Fruit fly (Drosophila melanogaster) whole organism, prepupa: ENCODE data around the gene RabGGTa.
A peak's percentile ranks its signal among the peaks of the same experiment; 100 is the strongest.

Experiments used
- Blimp-1 ChIP-seq: fragments of 200-800 bp; sonication (Bioruptor generic); optimal IDR thresholded peaks from 3 replicates; lab custom pipeline; 2017; ENCODE audit warnings: missing biosample characterization, missing genetic modification characterization, mild to moderate bottlenecking, moderate library complexity, missing genetic modification reagents
- CG10631 ChIP-seq: fragments of 200-800 bp; sonication (Bioruptor generic); optimal IDR thresholded peaks from 2 replicates; lab custom pipeline; 2016; ENCODE audit warnings: missing biosample characterization, missing genetic modification characterization
- CG10669 ChIP-seq: fragments of 200-800 bp; sonication (Bioruptor generic); optimal IDR thresholded peaks from 3 replicates; lab custom pipeline; 2018; ENCODE audit warnings: missing biosample characterization, mild to moderate bottlenecking, missing genetic modification characterization, moderate library complexity
- CG11294 ChIP-seq: fragments of 200-800 bp; sonication (Bioruptor generic); IDR thresholded peaks from 2 replicates; pipeline ENCODE4 v1.3.6; 2022; ENCODE audit warnings: missing biosample characterization, missing genetic modification characterization
- CG1621 ChIP-seq: fragments of 200-800 bp; sonication (Bioruptor generic); optimal IDR thresholded peaks from 3 replicates; lab custom pipeline; 2018; ENCODE audit warnings: missing biosample characterization, mild to moderate bottlenecking, missing genetic modification characterization
- CG31627 ChIP-seq: fragments of 200-800 bp; sonication (Bioruptor generic); optimal IDR thresholded peaks from 3 replicates; lab custom pipeline; 2016; ENCODE audit warnings: missing biosample characterization, missing genetic modification characterization
- CG34406 ChIP-seq: fragments of 200-800 bp; sonication (Bioruptor generic); optimal IDR thresholded peaks from 3 replicates; lab custom pipeline; 2016; ENCODE audit warnings: missing biosample characterization, missing genetic modification characterization
- CG4318 ChIP-seq: fragments of 200-800 bp; sonication (Bioruptor generic); optimal IDR thresholded peaks from 3 replicates; lab custom pipeline; 2017; ENCODE audit warnings: missing biosample characterization, mild to moderate bottlenecking, missing genetic modification characterization
- CG6808 ChIP-seq: fragments of 200-800 bp; sonication (Bioruptor generic); optimal IDR thresholded peaks from 3 replicates; lab custom pipeline; 2017; ENCODE audit warnings: missing biosample characterization, missing genetic modification characterization, mild to moderate bottlenecking, moderate library complexity, missing genetic modification reagents
- CG6854 ChIP-seq: fragments of 200-800 bp; sonication (Bioruptor generic); optimal IDR thresholded peaks from 2 replicates; lab custom pipeline; 2017; ENCODE audit warnings: missing biosample characterization, mild to moderate bottlenecking, missing genetic modification characterization
- CG8119 ChIP-seq: fragments of 200-800 bp; sonication (Bioruptor generic); IDR thresholded peaks from 3 replicates; pipeline ENCODE4 v1.3.6; 2022; ENCODE audit warnings: missing biosample characterization, missing genetic modification characterization
- CG8632 ChIP-seq: fragments of 200-800 bp; sonication (Bioruptor generic); optimal IDR thresholded peaks from 3 replicates; lab custom pipeline; 2016; ENCODE audit warnings: missing biosample characterization, missing genetic modification characterization
- CG9139 ChIP-seq: fragments of 200-800 bp; sonication (Bioruptor generic); optimal IDR thresholded peaks from 3 replicates; lab custom pipeline; 2017; ENCODE audit warnings: missing biosample characterization, mild to moderate bottlenecking, missing genetic modification characterization
- Eip75B ChIP-seq: fragments of 200-800 bp; sonication (Bioruptor generic); optimal IDR thresholded peaks from 3 replicates; lab custom pipeline; 2016; ENCODE audit warnings: missing biosample characterization, missing genetic modification characterization
- Eip78C ChIP-seq: fragments of 200-800 bp; sonication (Bioruptor generic); peaks from one replicate; lab custom pipeline; 2016; ENCODE audit warnings: missing biosample characterization, missing genetic modification characterization
- Ets21C ChIP-seq: fragments of 200-800 bp; sonication (Bioruptor generic); optimal IDR thresholded peaks from 3 replicates; lab custom pipeline; 2016; ENCODE audit warnings: missing biosample characterization, missing genetic modification characterization
- Ets96B ChIP-seq: fragments of 200-800 bp; optimal IDR thresholded peaks from 2 replicates; lab custom pipeline; 2019; ENCODE audit warnings: missing biosample characterization, mild to moderate bottlenecking, missing genetic modification characterization, moderate library complexity
- Hr38 ChIP-seq: sonication (Bioruptor generic); optimal IDR thresholded peaks from 2 replicates; lab custom pipeline; 2016; ENCODE audit warnings: missing biosample characterization, missing genetic modification characterization
- Hr4 ChIP-seq: fragments of 200-800 bp; sonication (Bioruptor generic); optimal IDR thresholded peaks from 3 replicates; lab custom pipeline; 2016; ENCODE audit warnings: missing biosample characterization, missing genetic modification characterization
- Lpt ChIP-seq: fragments of 200-800 bp; sonication (Bioruptor generic); optimal IDR thresholded peaks from 3 replicates; lab custom pipeline; 2016; ENCODE audit warnings: missing biosample characterization, missing genetic modification characterization
- Met ChIP-seq: fragments of 200-800 bp; sonication (Bioruptor generic); optimal IDR thresholded peaks from 3 replicates; lab custom pipeline; 2016; ENCODE audit warnings: missing biosample characterization, missing genetic modification characterization
- Smox ChIP-seq: fragments of 200-800 bp; sonication (Bioruptor generic); optimal IDR thresholded peaks from 3 replicates; lab custom pipeline; 2016; ENCODE audit warnings: missing biosample characterization, missing genetic modification characterization
- Sox102F ChIP-seq: fragments of 200-800 bp; sonication (Bioruptor generic); optimal IDR thresholded peaks from 2 replicates; lab custom pipeline; 2016; ENCODE audit warnings: missing biosample characterization, mild to moderate bottlenecking, missing genetic modification characterization
- Sox14 ChIP-seq: fragments of 200-800 bp; sonication (Bioruptor generic); optimal IDR thresholded peaks from 3 replicates; lab custom pipeline; 2016; ENCODE audit warnings: missing biosample characterization, missing genetic modification characterization
- Sox15 ChIP-seq: fragments of 200-800 bp; sonication (Bioruptor generic); optimal IDR thresholded peaks from 3 replicates; lab custom pipeline; 2016; ENCODE audit warnings: missing biosample characterization, missing genetic modification characterization
- achi ChIP-seq: fragments of 200-800 bp; sonication (Bioruptor generic); optimal IDR thresholded peaks from 3 replicates; lab custom pipeline; 2016; ENCODE audit warnings: missing biosample characterization, missing genetic modification characterization
- acj6 ChIP-seq: fragments of 200-800 bp; sonication (Bioruptor generic); optimal IDR thresholded peaks from 3 replicates; lab custom pipeline; 2016; ENCODE audit warnings: missing biosample characterization, missing genetic modification characterization
- cyc ChIP-seq: fragments of 200-800 bp; sonication (Bioruptor generic); optimal IDR thresholded peaks from 3 replicates; lab custom pipeline; 2016; ENCODE audit warnings: missing biosample characterization, missing genetic modification characterization
- dac ChIP-seq: fragments of 200-800 bp; sonication (Bioruptor generic); optimal IDR thresholded peaks from 2 replicates; lab custom pipeline; 2017; ENCODE audit warnings: missing biosample characterization, mild to moderate bottlenecking, missing genetic modification characterization
- dsx ChIP-seq: fragments of 200-800 bp; optimal IDR thresholded peaks from 3 replicates; lab custom pipeline; 2019; ENCODE audit warnings: missing biosample characterization, mild to moderate bottlenecking, missing genetic modification characterization, moderate library complexity; ENCODE audit not compliant: poor library complexity, severe bottlenecking
- esn ChIP-seq: fragments of 200-800 bp; sonication (Bioruptor generic); optimal IDR thresholded peaks from 2 replicates; lab custom pipeline; 2016; ENCODE audit warnings: missing biosample characterization, mild to moderate bottlenecking, missing genetic modification characterization, moderate library complexity
- fd59A ChIP-seq: fragments of 200-800 bp; sonication (Bioruptor generic); optimal IDR thresholded peaks from 2 replicates; lab custom pipeline; 2017; ENCODE audit warnings: missing biosample characterization, mild to moderate bottlenecking, missing genetic modification characterization, missing genetic modification reagents
- fd85E ChIP-seq: fragments of 200-800 bp; sonication (Bioruptor generic); optimal IDR thresholded peaks from 3 replicates; lab custom pipeline; 2016; ENCODE audit warnings: missing biosample characterization, missing genetic modification characterization
- fkh ChIP-seq: fragments of 200-800 bp; sonication (Bioruptor generic); optimal IDR thresholded peaks from 3 replicates; lab custom pipeline; 2017; ENCODE audit warnings: missing biosample characterization, mild to moderate bottlenecking, missing genetic modification characterization, moderate library complexity
- lz ChIP-seq: fragments of 200-800 bp; sonication (Bioruptor generic); optimal IDR thresholded peaks from 3 replicates; lab custom pipeline; 2016; ENCODE audit warnings: missing biosample characterization, missing genetic modification characterization
- pdm3 ChIP-seq: fragments of 200-800 bp; sonication (Bioruptor generic); optimal IDR thresholded peaks from 3 replicates; lab custom pipeline; 2016; ENCODE audit warnings: missing biosample characterization, missing genetic modification characterization
- salr ChIP-seq, 2 experiments: fragments of 200-800 bp; sonication (Bioruptor generic); optimal IDR thresholded peaks; 3 replicates each; lab custom pipeline; 2016 to 2018; ENCODE audit warnings: missing biosample characterization in 2 of 2, missing genetic modification characterization in 2 of 2, mild to moderate bottlenecking in 1 of 2
- spab ChIP-seq: fragments of 200-800 bp; sonication (Bioruptor generic); optimal IDR thresholded peaks from 2 replicates; lab custom pipeline; 2017; ENCODE audit warnings: missing biosample characterization, mild to moderate bottlenecking, missing genetic modification characterization, missing genetic modification reagents
- svp ChIP-seq: fragments of 200-800 bp; sonication (Bioruptor generic); peaks from one replicate; lab custom pipeline; 2016; ENCODE audit warnings: missing biosample characterization, missing genetic modification characterization
- topi ChIP-seq: fragments of 200-800 bp; sonication (Bioruptor generic); optimal IDR thresholded peaks from 3 replicates; lab custom pipeline; 2016; ENCODE audit warnings: missing biosample characterization, missing genetic modification characterization
- vri ChIP-seq: fragments of 200-800 bp; sonication (Bioruptor generic); optimal IDR thresholded peaks from 3 replicates; lab custom pipeline; 2016; ENCODE audit warnings: missing biosample characterization, mild to moderate bottlenecking, missing genetic modification characterization

The RabGGTa gene

dm6 chr3R:5089514-5090259 lies 38.2 kb upstream of the RabGGTa start (continued):
- TF ChIP-seq esn (GFP tag; lab: Kevin White, UChicago) (peak; percentile 63), vri (GFP tag; lab: Kevin White, UChicago) (peak; percentile 81), fd59A (GFP tag; lab: Kevin White, UChicago) (peak; percentile 88), Ets21C (peak; percentile 19), pdm3 (GFP tag; lab: Kevin White, UChicago) (peak; percentile 64), CG10669 (GFP tag; lab: Kevin White, UChicago) (peak; percentile 88), CG1621 (peak; percentile 5), dsx (peak; percentile 74), CG11294 (GFP tag; lab: Robert Waterston, UW) (no peak), spab (GFP tag; lab: Kevin White, UChicago) (peak; percentile 88), Hr38 (GFP tag; lab: Kevin White, UChicago) (no peak), fkh (GFP tag; lab: Kevin White, UChicago) (no peak), Lpt (peak; percentile 23), fd85E (GFP tag; lab: Kevin White, UChicago) (no peak), Smox (GFP tag; lab: Kevin White, UChicago) (peak; percentile 52), Sox15 (peak; percentile 31), cyc (GFP tag; lab: Kevin White, UChicago) (peak; percentile 16), acj6 (GFP tag; lab: Kevin White, UChicago) (peak; percentile 71), achi (GFP tag; lab: Kevin White, UChicago) (peak; percentile 74), Hr4 (GFP tag; lab: Kevin White, UChicago) (peak; percentile 24), lz (GFP tag; lab: Kevin White, UChicago) (peak; percentile 42), CG31627 (peak; percentile 33)

- TF ChIP-seq CG34406 (GFP tag; lab: Kevin White, UChicago): no peak
- no peak for TF ChIP-seq esn (GFP tag; lab: Kevin White, UChicago)
- TF ChIP-seq CG9139 (GFP tag; lab: Kevin White, UChicago): no peak
- no peak for TF ChIP-seq fd59A (GFP tag; lab: Kevin White, UChicago)
- no peak for TF ChIP-seq Eip75B (GFP tag; lab: Kevin White, UChicago)
- peak; percentile 1 for TF ChIP-seq fkh (GFP tag; lab: Kevin White, UChicago)
Observed at dm6 chr3R:5090286-5090685, 37.6 kb upstream of the RabGGTa start.

dm6 chr3R:5094288-5094687 lies 33.6 kb upstream of the RabGGTa start:
- TF ChIP-seq dac (GFP tag; lab: Kevin White, UChicago) (no peak), svp (GFP tag; lab: Kevin White, UChicago) (peak; percentile 7)

dm6 chr3R:5095137-5095802 lies 32.6 kb upstream of the RabGGTa start:
- TF ChIP-seq Sox14 (peak; percentile 42), topi (GFP tag; lab: Kevin White, UChicago) (peak; percentile 61), Eip78C (GFP tag; lab: Kevin White, UChicago) (peak; percentile 84), Ets21C (peak; percentile 6), pdm3 (GFP tag; lab: Kevin White, UChicago) (peak; percentile 34), vri (GFP tag; lab: Kevin White, UChicago) (peak; percentile 12), Sox102F (no peak), Ets96B (tag; lab: Kevin White, UChicago) (peak; percentile 30), CG8632 (GFP tag; lab: Kevin White, UChicago) (peak; percentile 23), CG11294 (GFP tag; lab: Robert Waterston, UW) (no peak), Lpt (no peak), Hr38 (GFP tag; lab: Kevin White, UChicago) (no peak), dsx (no peak), svp (GFP tag; lab: Kevin White, UChicago) (peak; percentile 81), Met (GFP tag; lab: Kevin White, UChicago) (peak; percentile 55), salr (GFP tag; optimal IDR thresholded peaks at IDR 0.05; lab: Kevin White, UChicago) (no peak), CG6808 (GFP tag; lab: Kevin White, UChicago) (peak; percentile 48), CG6854 (GFP tag; lab: Kevin White, UChicago) (no peak), fd59A (GFP tag; lab: Kevin White, UChicago) (peak; percentile 19), CG8119 (GFP tag; lab: Robert Waterston, UW) (0 out of 3 replicates have a peak, but pooled peaks have one; percentile 39), acj6 (GFP tag; lab: Kevin White, UChicago) (peak; percentile 21), Blimp-1 (GFP tag; lab: Kevin White, UChicago) (no peak), CG1621 (peak; percentile 2), spab (GFP tag; lab: Kevin White, UChicago) (no peak), CG4318 (GFP tag; lab: Kevin White, UChicago) (no peak), Hr4 (GFP tag; lab: Kevin White, UChicago) (peak; percentile 28), CG10631 (GFP tag; lab: Kevin White, UChicago) (peak; percentile 54)
